Worm (Caenorhabditis elegans) whole organism, L1 larva: ENCODE data around the gene ZC449.5.
A peak's percentile ranks its signal among the peaks of the same experiment; 100 is the strongest.

Experiments used
- F16B12.6 ChIP-seq: fragments of 150-350 bp; optimal IDR thresholded peaks from 2 replicates; lab custom pipeline; 2014; ENCODE audit warnings: missing biosample characterization, missing genetic modification characterization
- alr-1 ChIP-seq: fragments of 200-800 bp; sonication (Bioruptor generic); optimal IDR thresholded peaks from 2 replicates; lab custom pipeline; 2018; ENCODE audit warnings: borderline replicate concordance, mild to moderate bottlenecking, missing genetic modification characterization, missing compliant biosample characterization
- aly-2 ChIP-seq: fragments of 150-350 bp; optimal IDR thresholded peaks from 2 replicates; lab custom pipeline; 2014; ENCODE audit warnings: missing biosample characterization, missing genetic modification characterization
- ama-1 ChIP-seq: fragments of 150-350 bp; optimal IDR thresholded peaks from 2 replicates; lab custom pipeline; 2014
- ceh-88 ChIP-seq: fragments of 200-800 bp; sonication (Bioruptor generic); IDR thresholded peaks from 2 replicates; pipeline ENCODE4 v1.3.6; 2022; ENCODE audit warnings: missing genetic modification characterization, missing compliant biosample characterization
- ceh-90 ChIP-seq: sonication (generic microtip); optimal IDR thresholded peaks from 2 replicates; lab custom pipeline; 2016; ENCODE audit warnings: missing genetic modification characterization, missing compliant biosample characterization
- efl-1 ChIP-seq, 4 experiments: fragments of 150-350 bp; optimal IDR thresholded peaks in 3 of 4; peaks in 1 of 4; 1 replicate in 1 of 4; 2 replicates in 3 of 4; lab custom pipeline; 2014; ENCODE audit warnings: missing biosample characterization in 2 of 4, missing genetic modification characterization in 2 of 4, missing genetic modification reagents in 2 of 4
- efl-3 ChIP-seq: fragments of 200-800 bp; sonication (Bioruptor generic); optimal IDR thresholded peaks from 2 replicates; lab custom pipeline; 2018; ENCODE audit warnings: mild to moderate bottlenecking, missing genetic modification characterization, missing compliant biosample characterization
- elt-2 ChIP-seq: sonication (generic microtip); optimal IDR thresholded peaks from 2 replicates; lab custom pipeline; 2016; ENCODE audit warnings: missing genetic modification characterization, mild to moderate bottlenecking, inconsistent platforms, missing compliant biosample characterization, missing genetic modification reagents
- elt-3 ChIP-seq, 6 experiments: fragments of 150-350 bp in 1 of 6; sonication (generic microtip); optimal IDR thresholded peaks; 2 replicates each; lab custom pipeline; 2017 to 2018; ENCODE audit warnings: missing biosample characterization in 6 of 6, missing genetic modification characterization in 6 of 6, inconsistent platforms in 1 of 6
- fkh-8 ChIP-seq: sonication (generic microtip); optimal IDR thresholded peaks from 2 replicates; lab custom pipeline; 2016; ENCODE audit warnings: mild to moderate bottlenecking, missing genetic modification characterization, missing compliant biosample characterization
- fos-1 ChIP-seq: fragments of 150-350 bp; optimal IDR thresholded peaks from 2 replicates; lab custom pipeline; 2014; ENCODE audit warnings: missing biosample characterization, missing genetic modification characterization
- hlh-17 ChIP-seq: fragments of 200-800 bp; sonication (Bioruptor generic); optimal IDR thresholded peaks from 2 replicates; lab custom pipeline; 2018; ENCODE audit warnings: missing genetic modification characterization, mild to moderate bottlenecking, missing compliant biosample characterization, moderate library complexity, borderline replicate concordance
- hlh-4 ChIP-seq: sonication (generic microtip); optimal IDR thresholded peaks from 2 replicates; lab custom pipeline; 2016; ENCODE audit warnings: mild to moderate bottlenecking, missing genetic modification characterization, missing compliant biosample characterization
- hpl-2 ChIP-seq: fragments of 150-350 bp; optimal IDR thresholded peaks from 2 replicates; lab custom pipeline; 2014; ENCODE audit warnings: missing biosample characterization, missing genetic modification reagents, missing genetic modification characterization
- lin-14 ChIP-seq: fragments of 200-800 bp; sonication (Bioruptor generic); optimal IDR thresholded peaks from 2 replicates; lab custom pipeline; 2018; ENCODE audit warnings: mild to moderate bottlenecking, missing genetic modification characterization, moderate library complexity, missing compliant biosample characterization
- lin-39 ChIP-seq: fragments of 150-350 bp; optimal IDR thresholded peaks from 2 replicates; lab custom pipeline; 2014; ENCODE audit warnings: missing biosample characterization, missing genetic modification reagents, missing genetic modification characterization
- mdl-1 ChIP-seq, 2 experiments: fragments of 150-350 bp; optimal IDR thresholded peaks; 2 replicates each; lab custom pipeline; 2014 to 2017; ENCODE audit warnings: missing biosample characterization in 2 of 2, missing genetic modification characterization in 2 of 2, inconsistent platforms in 1 of 2
- mep-1 ChIP-seq: fragments of 150-350 bp; optimal IDR thresholded peaks from 2 replicates; lab custom pipeline; 2014; ENCODE audit warnings: missing biosample characterization, missing genetic modification characterization
- nhr-11 ChIP-seq: fragments of 150-350 bp; optimal IDR thresholded peaks from 2 replicates; lab custom pipeline; 2014; ENCODE audit warnings: missing biosample characterization, missing genetic modification characterization
- nhr-237 ChIP-seq: fragments of 150-350 bp; optimal IDR thresholded peaks from 2 replicates; lab custom pipeline; 2014; ENCODE audit warnings: missing biosample characterization, missing genetic modification characterization
- nhr-28 ChIP-seq: fragments of 150-350 bp; optimal IDR thresholded peaks from 2 replicates; lab custom pipeline; 2014; ENCODE audit warnings: missing biosample characterization, missing genetic modification characterization
- nhr-47 ChIP-seq: sonication (generic microtip); optimal IDR thresholded peaks from 2 replicates; lab custom pipeline; 2016; ENCODE audit warnings: mild to moderate bottlenecking, missing genetic modification characterization, moderate library complexity, missing compliant biosample characterization
- nhr-71 ChIP-seq: sonication (generic microtip); optimal IDR thresholded peaks from 2 replicates; lab custom pipeline; 2016; ENCODE audit warnings: mild to moderate bottlenecking, missing genetic modification characterization, moderate library complexity, missing compliant biosample characterization
- nhr-77 ChIP-seq: fragments of 150-350 bp; optimal IDR thresholded peaks from 2 replicates; lab custom pipeline; 2014; ENCODE audit warnings: missing biosample characterization, missing genetic modification characterization
- nhr-84 ChIP-seq: sonication (generic microtip); optimal IDR thresholded peaks from 2 replicates; lab custom pipeline; 2017; ENCODE audit warnings: missing biosample characterization, missing genetic modification characterization
- pag-3 ChIP-seq: sonication (generic microtip); optimal IDR thresholded peaks from 2 replicates; lab custom pipeline; 2017; ENCODE audit warnings: missing genetic modification characterization, mild to moderate bottlenecking, missing compliant biosample characterization, antibody characterized with exemption, borderline replicate concordance; ENCODE audit not compliant: insufficient read depth
- pqm-1 ChIP-seq: sonication (generic microtip); optimal IDR thresholded peaks from 3 replicates; lab custom pipeline; 2017; ENCODE audit warnings: missing biosample characterization, missing genetic modification characterization
- snpc-4 ChIP-seq: fragments of 150-350 bp; optimal IDR thresholded peaks from 2 replicates; lab custom pipeline; 2014; ENCODE audit warnings: missing biosample characterization, missing genetic modification characterization
- snu-23 ChIP-seq: sonication (generic microtip); optimal IDR thresholded peaks from 2 replicates; lab custom pipeline; 2016; ENCODE audit warnings: missing genetic modification characterization, missing compliant biosample characterization
- sup-37 ChIP-seq: fragments of 200-800 bp; sonication (Bioruptor generic); optimal IDR thresholded peaks from 2 replicates; lab custom pipeline; 2018; ENCODE audit warnings: mild to moderate bottlenecking, missing genetic modification characterization, missing compliant biosample characterization
- swsn-7 ChIP-seq: sonication (generic microtip); optimal IDR thresholded peaks from 2 replicates; lab custom pipeline; 2016; ENCODE audit warnings: missing genetic modification characterization, missing compliant biosample characterization
- unc-30 ChIP-seq: sonication (generic microtip); optimal IDR thresholded peaks from 2 replicates; lab custom pipeline; 2017; ENCODE audit warnings: missing biosample characterization, missing genetic modification characterization
- xbp-1 ChIP-seq: sonication (generic microtip); optimal IDR thresholded peaks from 2 replicates; lab custom pipeline; 2016; ENCODE audit warnings: missing genetic modification characterization, missing compliant biosample characterization

Gene ZC449.5

DNA sequence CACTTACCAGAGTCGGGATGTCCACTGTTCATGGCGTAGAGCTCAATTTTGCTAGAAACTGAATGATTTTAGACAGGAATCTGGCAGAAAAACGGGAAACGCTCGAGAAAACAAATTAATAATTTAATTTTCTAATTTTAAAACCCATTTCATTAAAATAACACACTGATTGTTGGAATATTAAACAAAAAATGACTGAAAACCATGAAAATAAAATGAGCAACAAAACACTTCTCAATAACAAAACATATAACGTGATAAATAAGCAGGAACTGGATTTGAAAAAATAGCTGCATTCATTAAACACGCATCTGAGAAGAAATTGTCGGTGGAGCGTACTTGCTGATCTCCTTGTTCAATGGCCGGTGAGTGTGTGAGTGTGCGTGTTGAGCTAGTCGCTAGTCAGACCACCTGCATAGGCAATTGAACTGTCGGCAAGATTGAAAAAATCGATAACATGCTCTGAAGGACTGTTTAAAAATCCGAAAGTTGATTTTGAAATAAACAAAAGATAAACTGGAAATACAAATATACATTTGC lies 40.0 kb downstream of the ZC449.5 start, which contains the start of gene ZC8.6 (continued):
- TF ChIP-seq nhr-47 (tag; lab: Kevin White, UChicago), result peak; percentile 35
- TF ChIP-seq nhr-11 (tag; lab: Kevin White, UChicago), result no peak
- TF ChIP-seq efl-1 (optimal IDR thresholded peaks at IDR 0.05; lab: Kevin White, UChicago), result peak in 1 of 2 experiments; percentile 10
- TF ChIP-seq efl-1 (GFP tag; optimal IDR thresholded peaks at IDR 0.05 in 1 of 2; lab: Kevin White, UChicago), result peak; percentile 35 to 88
- TF ChIP-seq xbp-1 (tag; lab: Kevin White, UChicago), result peak; percentile 42

DNA sequence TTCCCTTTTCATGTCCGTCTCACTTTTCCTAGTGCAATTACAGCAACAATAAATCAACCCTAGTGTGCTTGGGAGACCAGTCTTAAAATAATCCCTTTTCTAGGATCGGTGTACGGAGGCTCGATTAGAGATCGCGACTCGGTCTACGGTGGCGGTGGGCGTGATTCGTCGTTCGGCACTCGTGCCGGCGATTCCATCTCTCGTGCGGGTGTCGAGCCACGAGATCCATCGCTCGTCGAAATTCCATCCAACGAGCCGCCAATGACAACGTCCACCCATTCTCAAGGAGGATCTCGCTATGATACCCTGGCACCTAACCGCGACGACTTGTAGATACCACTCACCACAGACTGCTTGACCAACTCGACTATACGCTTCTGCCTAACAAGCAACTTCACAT lies 45.0 kb downstream of the ZC449.5 start:
- TF ChIP-seq hpl-2 (GFP tag; lab: Kevin White, UChicago), result no peak
- TF ChIP-seq ceh-88 (GFP tag; lab: Robert Waterston, UW), result no peak
- no peak for TF ChIP-seq ceh-90 (tag; lab: Kevin White, UChicago)
- no peak for TF ChIP-seq efl-3 (GFP tag; lab: Kevin White, UChicago)
- TF ChIP-seq lin-14 (GFP tag; lab: Kevin White, UChicago), result no peak
- no peak for TF ChIP-seq elt-3 (tag; optimal IDR thresholded peaks at IDR 0.05; lab: Kevin White, UChicago)
- no peak for TF ChIP-seq elt-2
- no peak for TF ChIP-seq nhr-28 (tag; lab: Kevin White, UChicago)
- no peak for TF ChIP-seq lin-39
- no peak for TF ChIP-seq unc-30 (tag; lab: Kevin White, UChicago)
- no peak for TF ChIP-seq nhr-237 (tag; lab: Kevin White, UChicago)
- no peak for TF ChIP-seq mdl-1 (tag; optimal IDR thresholded peaks at IDR 0.05; lab: Kevin White, UChicago)
- no peak for TF ChIP-seq efl-1 (optimal IDR thresholded peaks at IDR 0.05; lab: Kevin White, UChicago)
- TF ChIP-seq efl-1 (GFP tag; optimal IDR thresholded peaks at IDR 0.05 in 1 of 2; lab: Kevin White, UChicago), result no peak
- no peak for TF ChIP-seq hlh-4

DNA sequence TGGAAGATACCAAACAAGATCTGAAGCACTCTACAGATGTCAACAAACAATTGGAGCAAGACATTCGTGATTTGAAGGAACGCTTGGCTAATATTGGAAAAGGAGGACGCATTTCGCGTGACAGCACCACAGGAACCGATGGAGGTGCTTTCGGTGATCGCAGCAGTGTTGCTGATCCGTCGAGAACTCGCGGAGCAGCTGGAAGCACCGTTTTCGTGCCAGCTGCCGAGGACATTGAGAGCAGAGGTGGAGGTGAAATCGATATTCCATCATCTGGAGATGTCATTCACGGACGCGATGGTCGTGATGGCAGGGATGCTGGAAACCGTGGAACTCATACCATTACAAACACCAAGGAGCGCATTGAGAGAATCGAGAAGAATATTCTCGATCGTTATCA lies 50.0 kb downstream of the ZC449.5 start:
- TF ChIP-seq swsn-7 (tag; lab: Kevin White, UChicago) (no peak), nhr-84 (tag; lab: Kevin White, UChicago) (no peak)

DNA sequence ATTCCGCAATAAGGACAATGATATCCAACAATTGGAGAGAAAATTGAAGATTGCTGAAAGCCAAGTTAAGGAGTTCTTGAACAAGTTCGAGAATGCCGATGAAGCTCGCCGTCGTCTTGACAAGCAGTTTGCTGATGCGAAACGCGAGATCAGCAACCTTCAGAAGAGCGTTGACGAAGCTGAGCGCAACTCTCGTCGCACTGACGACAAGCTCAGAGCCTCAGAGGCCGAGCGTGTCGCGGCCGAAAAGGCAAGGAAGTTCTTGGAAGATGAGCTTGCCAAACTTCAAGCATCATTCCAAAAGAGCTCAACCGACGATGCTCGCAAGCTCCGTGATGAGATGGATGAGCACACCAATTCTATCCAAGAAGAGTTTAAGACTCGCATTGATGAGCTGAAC lies 51.2 kb downstream of the ZC449.5 start:
- TF ChIP-seq nhr-84 (tag; lab: Kevin White, UChicago) (no peak), snpc-4 (tag; lab: Kevin White, UChicago) (no peak), fkh-8 (tag; lab: Kevin White, UChicago) (no peak), ama-1 (lab: Kevin White, UChicago) (no peak), swsn-7 (tag; lab: Kevin White, UChicago) (no peak), fos-1 (no peak), pqm-1 (no peak), nhr-77 (tag; lab: Kevin White, UChicago) (no peak), sup-37 (no peak), alr-1 (no peak), nhr-11 (tag; lab: Kevin White, UChicago) (no peak), aly-2 (tag; lab: Kevin White, UChicago) (no peak), mep-1 (tag; lab: Kevin White, UChicago) (no peak), nhr-71 (tag; lab: Kevin White, UChicago) (no peak), snu-23 (GFP tag; lab: Kevin White, UChicago) (no peak), hlh-17 (GFP tag; lab: Kevin White, UChicago) (no peak), pag-3 (tag; lab: Kevin White, UChicago) (no peak), F16B12.6 (tag; lab: Kevin White, UChicago) (no peak), nhr-47 (tag; lab: Kevin White, UChicago) (no peak)
